Worm (Caenorhabditis elegans): ENCODE results near the gene unc-9.

unc-9 gene

ce11 chrX:13225111-13225905, 23.7 kb downstream of the unc-9 start:
- TF ChIP-seq unc-62 (GFP tag; optimal IDR thresholded peaks at IDR 0.05): no peak

- TF ChIP-seq unc-62 (GFP tag; optimal IDR thresholded peaks at IDR 0.05): no peak
Measured at ce11 chrX:13226614-13227096, 25.1 kb downstream of the unc-9 start, which contains the start of gene skr-21. TSS of gene skr-21 (minus strand) at chrX:13226664.

ce11 chrX:13227778-13228177, 26.2 kb downstream of the unc-9 start:
- no peak for TF ChIP-seq unc-62 (GFP tag; optimal IDR thresholded peaks at IDR 0.05)

ce11 chrX:13232259-13232658, 30.7 kb downstream of the unc-9 start, which contains the start of gene bgnt-1.5:
TSS of gene bgnt-1.5 (minus strand) at chrX:13232359.
- TF ChIP-seq unc-62 (GFP tag; optimal IDR thresholded peaks at IDR 0.05): no peak

ce11 chrX:13234879-13235278, 33.3 kb downstream of the unc-9 start, which contains the start of gene K08H2.2:
TSS of gene K08H2.2 (minus strand) at chrX:13234979.
- no peak for TF ChIP-seq unc-62 (GFP tag; optimal IDR thresholded peaks at IDR 0.05)

ce11 chrX:13237102-13237501, 35.5 kb downstream of the unc-9 start, which contains the start of gene K08H2.3:
TSS of gene K08H2.3 (plus strand) at chrX:13237402.
- no peak for TF ChIP-seq unc-62 (GFP tag; optimal IDR thresholded peaks at IDR 0.05)

- no peak for TF ChIP-seq unc-62 (GFP tag; optimal IDR thresholded peaks at IDR 0.05)
Measured at ce11 chrX:13238197-13238596, 36.6 kb downstream of the unc-9 start, which contains the start of gene K08H2.4. TSS of gene K08H2.4 (plus strand) at chrX:13238497.

- TF ChIP-seq unc-62 (GFP tag; optimal IDR thresholded peaks at IDR 0.05): no peak
Measured at ce11 chrX:13242231-13242630, 40.7 kb downstream of the unc-9 start, which contains the start of gene K08H2.5. TSS of gene K08H2.5 (minus strand) at chrX:13242331.

ce11 chrX:13245090-13245489, 43.5 kb downstream of the unc-9 start, which contains the start of gene hpl-1:
TSS of gene hpl-1 (plus strand) at chrX:13245390.
- no peak for TF ChIP-seq unc-62 (GFP tag; optimal IDR thresholded peaks at IDR 0.05)

ce11 chrX:13246668-13247358, 45.2 kb downstream of the unc-9 start:
- no peak for TF ChIP-seq unc-62 (GFP tag; optimal IDR thresholded peaks at IDR 0.05)

ce11 chrX:13247614-13248013, 46.0 kb downstream of the unc-9 start:
- TF ChIP-seq unc-62 (GFP tag; optimal IDR thresholded peaks at IDR 0.05): no peak

- no peak for TF ChIP-seq unc-62 (GFP tag; optimal IDR thresholded peaks at IDR 0.05)
Measured at ce11 chrX:13248265-13248664, 46.7 kb downstream of the unc-9 start, which contains the start of gene K08H2.7. TSS of gene K08H2.7 (minus strand) at chrX:13248437.

ce11 chrX:13249102-13249501, 47.5 kb downstream of the unc-9 start:
- TF ChIP-seq unc-62 (GFP tag; optimal IDR thresholded peaks at IDR 0.05): no peak

- no peak for TF ChIP-seq unc-62 (GFP tag; optimal IDR thresholded peaks at IDR 0.05)
Measured at ce11 chrX:13250163-13250562, 48.6 kb downstream of the unc-9 start.

ce11 chrX:13251354-13251843, 49.8 kb downstream of the unc-9 start:
- TF ChIP-seq unc-62 (GFP tag; optimal IDR thresholded peaks at IDR 0.05): no peak

- no peak for TF ChIP-seq unc-62 (GFP tag; optimal IDR thresholded peaks at IDR 0.05)
Measured at ce11 chrX:13251914-13252434, 50.4 kb downstream of the unc-9 start, which contains the start of gene nhr-32. TSS of gene nhr-32 (plus strand) at chrX:13251964.
